Fruit fly (Drosophila melanogaster) whole organism, pupa: ENCODE data around the gene CG13041.

Source experiments
- CG10348 ChIP-seq: fragments of 200-800 bp; sonication (Bioruptor generic); IDR thresholded peaks from 2 replicates; pipeline ENCODE4 v1.3.6; 2022; ENCODE audit warnings: missing biosample characterization, missing genetic modification characterization
- CG12605 ChIP-seq: fragments of 200-800 bp; sonication (Bioruptor generic); IDR thresholded peaks from 2 replicates; pipeline ENCODE4 v1.3.6; 2022; ENCODE audit warnings: missing biosample characterization, missing genetic modification characterization
- CG13204 ChIP-seq: fragments of 200-800 bp; sonication (Bioruptor generic); optimal IDR thresholded peaks from 2 replicates; lab custom pipeline; 2018; ENCODE audit warnings: missing biosample characterization, mild to moderate bottlenecking, missing genetic modification characterization, moderate library complexity
- CG14655 ChIP-seq: fragments of 200-800 bp; sonication (Bioruptor generic); optimal IDR thresholded peaks from 3 replicates; lab custom pipeline; 2017; ENCODE audit warnings: mild to moderate bottlenecking, missing biosample characterization, missing genetic modification reagents, missing genetic modification characterization
- CG15710 ChIP-seq: fragments of 200-800 bp; sonication (Bioruptor generic); optimal IDR thresholded peaks from 2 replicates; lab custom pipeline; 2018; ENCODE audit warnings: missing biosample characterization, mild to moderate bottlenecking, missing genetic modification characterization, moderate library complexity
- CG17806 ChIP-seq: fragments of 200-800 bp; sonication (Bioruptor generic); optimal IDR thresholded peaks from 2 replicates; lab custom pipeline; 2018; ENCODE audit warnings: missing biosample characterization, mild to moderate bottlenecking, missing genetic modification characterization, moderate library complexity
- CG32121 ChIP-seq: fragments of 200-800 bp; sonication (Bioruptor generic); IDR thresholded peaks from 2 replicates; pipeline ENCODE4 v1.3.6; 2022; ENCODE audit warnings: missing biosample characterization, missing genetic modification characterization
- CG34367 ChIP-seq: fragments of 200-800 bp; sonication (Bioruptor generic); optimal IDR thresholded peaks from 2 replicates; lab custom pipeline; 2018; ENCODE audit warnings: missing biosample characterization, mild to moderate bottlenecking, missing genetic modification characterization
- CG4496 ChIP-seq: fragments of 200-800 bp; sonication (Bioruptor generic); IDR thresholded peaks from 3 replicates; pipeline ENCODE4 v1.3.6; 2022; ENCODE audit warnings: missing biosample characterization, missing genetic modification characterization
- CG8159 ChIP-seq: fragments of 200-800 bp; sonication (Bioruptor generic); optimal IDR thresholded peaks from 3 replicates; lab custom pipeline; 2018; ENCODE audit warnings: missing biosample characterization, mild to moderate bottlenecking, missing genetic modification characterization, moderate library complexity
- CG8301 ChIP-seq: fragments of 200-800 bp; sonication (Bioruptor generic); optimal IDR thresholded peaks from 2 replicates; lab custom pipeline; 2018; ENCODE audit warnings: missing biosample characterization, mild to moderate bottlenecking, missing genetic modification characterization
- CG9948 ChIP-seq: fragments of 200-800 bp; sonication (Bioruptor generic); optimal IDR thresholded peaks from 2 replicates; lab custom pipeline; 2018; ENCODE audit warnings: missing biosample characterization, mild to moderate bottlenecking, missing genetic modification characterization, moderate library complexity
- D1 ChIP-seq: fragments of 200-800 bp; sonication (Bioruptor generic); optimal IDR thresholded peaks from 2 replicates; lab custom pipeline; 2018; ENCODE audit warnings: missing biosample characterization, mild to moderate bottlenecking, missing genetic modification characterization, moderate library complexity
- EcR ChIP-seq: fragments of 200-800 bp; sonication (Bioruptor generic); optimal IDR thresholded peaks from 3 replicates; lab custom pipeline; 2019; ENCODE audit warnings: missing biosample characterization, missing genetic modification characterization, mild to moderate bottlenecking, moderate library complexity, missing genetic modification reagents
- Ets98B ChIP-seq: fragments of 200-800 bp; sonication (Bioruptor generic); IDR thresholded peaks from 2 replicates; pipeline ENCODE4 v1.3.6; 2022; ENCODE audit warnings: missing biosample characterization, missing genetic modification characterization
- Pif1A ChIP-seq: fragments of 200-800 bp; sonication (Bioruptor generic); optimal IDR thresholded peaks from 3 replicates; lab custom pipeline; 2016; ENCODE audit warnings: missing biosample characterization, missing genetic modification characterization
- Pif1B ChIP-seq: fragments of 200-800 bp; sonication (Bioruptor generic); optimal IDR thresholded peaks from 3 replicates; lab custom pipeline; 2016; ENCODE audit warnings: missing biosample characterization, missing genetic modification characterization
- Snoo ChIP-seq: fragments of 200-800 bp; sonication (Bioruptor generic); optimal IDR thresholded peaks from 3 replicates; lab custom pipeline; 2017; ENCODE audit warnings: missing biosample characterization, mild to moderate bottlenecking, missing genetic modification characterization, inconsistent platforms
- fd96Ca ChIP-seq: fragments of 200-800 bp; sonication (Bioruptor generic); IDR thresholded peaks from 3 replicates; pipeline ENCODE4 v1.3.6; 2022; ENCODE audit warnings: missing biosample characterization, missing genetic modification characterization
- gl ChIP-seq: fragments of 200-800 bp; sonication (Bioruptor generic); optimal IDR thresholded peaks from 2 replicates; lab custom pipeline; 2018; ENCODE audit warnings: missing biosample characterization, mild to moderate bottlenecking, missing genetic modification characterization
- rn ChIP-seq: fragments of 200-800 bp; sonication (Bioruptor generic); IDR thresholded peaks from 2 replicates; pipeline ENCODE4 v1.3.6; 2022; ENCODE audit warnings: missing biosample characterization, missing genetic modification characterization

The CG13041 gene

dm6 chr3L:16319399-16319906, at the start of gene CG13041, which contains the start of gene CG13060:
Gene CG13041, minus strand, starts transcription at chr3L:16319526.
Gene CG13060, plus strand, starts transcription at chr3L:16319856.
- TF ChIP-seq Ets98B (GFP tag; lab: Robert Waterston, UW) = no peak
- TF ChIP-seq CG17806 (tag; lab: Kevin White, UChicago) = no peak
- no peak for TF ChIP-seq D1
- TF ChIP-seq CG8159 = no peak
- no peak for TF ChIP-seq CG15710 (tag; lab: Kevin White, UChicago)
- no peak for TF ChIP-seq Snoo (tag; lab: Kevin White, UChicago)
- TF ChIP-seq Pif1B (GFP tag; lab: Kevin White, UChicago) = no peak
- TF ChIP-seq fd96Ca (GFP tag; lab: Robert Waterston, UW) = no peak
- no peak for TF ChIP-seq CG10348
- TF ChIP-seq Pif1A (GFP tag; lab: Kevin White, UChicago) = no peak
- TF ChIP-seq, all 21 proteins: peak for 0

dm6 chr3L:16368199-16368598, 48.9 kb upstream of the CG13041 start, which contains the start of gene CG4842:
Gene CG4842, plus strand, starts transcription at chr3L:16368389.
- TF ChIP-seq Ets98B (GFP tag; lab: Robert Waterston, UW) = no peak
- TF ChIP-seq CG10348 = no peak
- TF ChIP-seq CG17806 (tag; lab: Kevin White, UChicago) = no peak
- TF ChIP-seq EcR (GFP tag; lab: Kevin White, UChicago) = peak; percentile 7
- no peak for TF ChIP-seq CG34367 (tag; lab: Kevin White, UChicago)
- TF ChIP-seq CG14655 (GFP tag; lab: Kevin White, UChicago) = no peak
- no peak for TF ChIP-seq CG4496 (GFP tag; lab: Robert Waterston, UW)

dm6 chr3L:16367240-16367639, 47.9 kb upstream of the CG13041 start, which contains the start of gene Cpr72Ec:
Gene Cpr72Ec, minus strand, starts transcription at chr3L:16367340.
- TF ChIP-seq fd96Ca (GFP tag; lab: Robert Waterston, UW) = no peak
- no peak for TF ChIP-seq CG4496 (GFP tag; lab: Robert Waterston, UW)
- TF ChIP-seq CG14655 (GFP tag; lab: Kevin White, UChicago) = no peak
- TF ChIP-seq CG8301 (tag; lab: Kevin White, UChicago) = no peak
- no peak for TF ChIP-seq rn (GFP tag; lab: Robert Waterston, UW)
- TF ChIP-seq CG13204 = no peak
- TF ChIP-seq CG12605 (GFP tag; lab: Robert Waterston, UW) = no peak
- no peak for TF ChIP-seq CG9948 (tag; lab: Kevin White, UChicago)
- TF ChIP-seq, all 21 proteins: peak for 0

dm6 chr3L:16364599-16364998, 45.3 kb upstream of the CG13041 start, which contains the start of gene Cpr72Eb:
Gene Cpr72Eb, plus strand, starts transcription at chr3L:16364899.
- TF ChIP-seq CG17806 (tag; lab: Kevin White, UChicago) (no peak), CG4496 (GFP tag; lab: Robert Waterston, UW) (no peak), Pif1B (GFP tag; lab: Kevin White, UChicago) (no peak), fd96Ca (GFP tag; lab: Robert Waterston, UW) (no peak)

- TF ChIP-seq rn (GFP tag; lab: Robert Waterston, UW) (no peak), CG15710 (tag; lab: Kevin White, UChicago) (peak; percentile 90), EcR (GFP tag; lab: Kevin White, UChicago) (peak; percentile 96), CG9948 (tag; lab: Kevin White, UChicago) (peak; percentile 87), CG13204 (no peak), CG4496 (GFP tag; lab: Robert Waterston, UW) (0 out of 3 replicates have a peak, but pooled peaks have one; percentile 21), Snoo (tag; lab: Kevin White, UChicago) (peak; percentile 81), Pif1B (GFP tag; lab: Kevin White, UChicago) (peak; percentile 86), CG12605 (GFP tag; lab: Robert Waterston, UW) (peak; percentile 44; the same call in 1 of the 2 replicates), CG14655 (GFP tag; lab: Kevin White, UChicago) (peak; percentile 85), Ets98B (GFP tag; lab: Robert Waterston, UW) (no peak), fd96Ca (GFP tag; lab: Robert Waterston, UW) (no peak), CG34367 (tag; lab: Kevin White, UChicago) (peak; percentile 85), CG32121 (GFP tag; lab: Robert Waterston, UW) (0 out of 2 replicates have a peak, but pooled peaks have one; percentile 24), gl (tag; lab: Kevin White, UChicago) (peak; percentile 76), D1 (peak; percentile 85), CG8159 (peak; percentile 92), CG8301 (tag; lab: Kevin White, UChicago) (peak; percentile 75), CG10348 (no peak), CG17806 (tag; lab: Kevin White, UChicago) (peak; percentile 90), Pif1A (GFP tag; lab: Kevin White, UChicago) (peak; percentile 81)
- TF ChIP-seq, all 21 proteins: peak for 16
Measured at dm6 chr3L:16364182-16364581, 44.9 kb upstream of the CG13041 start.

dm6 chr3L:16362119-16362653, 42.9 kb upstream of the CG13041 start, which contains the start of gene Cpr72Ea:
Gene Cpr72Ea, plus strand, starts transcription at chr3L:16362603.
- TF ChIP-seq CG9948 (tag; lab: Kevin White, UChicago) (peak; percentile 73), CG34367 (tag; lab: Kevin White, UChicago) (peak; percentile 17), CG14655 (GFP tag; lab: Kevin White, UChicago) (peak; percentile 39), CG15710 (tag; lab: Kevin White, UChicago) (peak; percentile 55), CG8159 (peak; percentile 72), CG17806 (tag; lab: Kevin White, UChicago) (peak; percentile 6), Ets98B (GFP tag; lab: Robert Waterston, UW) (no peak), CG4496 (GFP tag; lab: Robert Waterston, UW) (no peak), D1 (peak; percentile 49)
- TF ChIP-seq, all 21 proteins: peak for 7
